Worm (Caenorhabditis elegans): ENCODE measurements around the gene dct-6.

- no peak for TF ChIP-seq aha-1 (tag; optimal IDR thresholded peaks at IDR 0.05)
- TF ChIP-seq ceh-82 (tag; optimal IDR thresholded peaks at IDR 0.05) = peak in 1 of 3 experiments; percentile 8
- TF ChIP-seq sox-4 (tag; optimal IDR thresholded peaks at IDR 0.05) = no peak
Measured at ce11 chrIII:5948162-5948933, 17.9 kb upstream of the dct-6 start, which contains the start of the genes F25B5.6 and F25B5.3.

Data from whole organism, L1 larva.